Worm (Caenorhabditis elegans) whole organism, L3 larva: ENCODE measurements around the gene txt-18.
A peak's percentile ranks its signal among the peaks of the same experiment; 100 is the strongest.

Source experiments
- R02D3.7 ChIP-seq: fragments of 150-350 bp; optimal IDR thresholded peaks from 2 replicates; lab custom pipeline; 2014; ENCODE audit warnings: missing biosample characterization, missing genetic modification characterization
- ZK546.5 ChIP-seq: sonication (generic microtip); optimal IDR thresholded peaks from 2 replicates; lab custom pipeline; 2017; ENCODE audit warnings: missing biosample characterization, missing genetic modification characterization
- aly-2 ChIP-seq: fragments of 150-350 bp; optimal IDR thresholded peaks from 2 replicates; lab custom pipeline; 2014; ENCODE audit warnings: missing biosample characterization, missing genetic modification characterization
- ama-1 ChIP-seq: fragments of 150-350 bp; optimal IDR thresholded peaks from 2 replicates; lab custom pipeline; 2018
- ceh-28 ChIP-seq: fragments of 150-350 bp; optimal IDR thresholded peaks from 2 replicates; lab custom pipeline; 2014; ENCODE audit warnings: missing biosample characterization, missing genetic modification reagents, missing genetic modification characterization
- ceh-82 ChIP-seq: fragments of 150-350 bp; optimal IDR thresholded peaks from 2 replicates; lab custom pipeline; 2014; ENCODE audit warnings: missing biosample characterization, missing genetic modification characterization
- ceh-9 ChIP-seq: sonication (generic microtip); optimal IDR thresholded peaks from 2 replicates; lab custom pipeline; 2018; ENCODE audit warnings: missing biosample characterization, missing genetic modification characterization
- daf-12 ChIP-seq: fragments of 150-350 bp; optimal IDR thresholded peaks from 2 replicates; lab custom pipeline; 2014; ENCODE audit warnings: missing biosample characterization, missing genetic modification reagents, missing genetic modification characterization
- egl-27 ChIP-seq: sonication (generic microtip); optimal IDR thresholded peaks from 4 replicates; lab custom pipeline; 2017; ENCODE audit warnings: missing biosample characterization, missing genetic modification reagents, missing genetic modification characterization
- egl-5 ChIP-seq: fragments of 150-350 bp; optimal IDR thresholded peaks from 2 replicates; lab custom pipeline; 2017; ENCODE audit warnings: missing biosample characterization, missing genetic modification reagents, missing genetic modification characterization, inconsistent platforms
- elt-1 ChIP-seq: fragments of 150-350 bp; optimal IDR thresholded peaks from 2 replicates; lab custom pipeline; 2014; ENCODE audit warnings: missing biosample characterization, missing genetic modification characterization
- elt-2 ChIP-seq: sonication (generic microtip); optimal IDR thresholded peaks from 2 replicates; lab custom pipeline; 2016; ENCODE audit warnings: missing genetic modification reagents, mild to moderate bottlenecking, missing genetic modification characterization, missing compliant biosample characterization
- elt-3 ChIP-seq, 3 experiments: fragments of 150-350 bp in 1 of 3; sonication (generic microtip) in 2 of 3; optimal IDR thresholded peaks; 2 replicates in 2 of 3; 4 replicates in 1 of 3; lab custom pipeline; 2014 to 2017; ENCODE audit warnings: missing biosample characterization in 3 of 3, missing genetic modification characterization in 3 of 3
- eor-1 ChIP-seq, 2 experiments: fragments of 150-350 bp; optimal IDR thresholded peaks; 2 replicates each; lab custom pipeline; 2014 to 2018; ENCODE audit warnings: missing biosample characterization in 2 of 2, missing genetic modification characterization in 2 of 2
- fkh-10 ChIP-seq: sonication (generic microtip); optimal IDR thresholded peaks from 2 replicates; lab custom pipeline; 2017; ENCODE audit warnings: missing biosample characterization, missing genetic modification reagents, missing genetic modification characterization
- fkh-2 ChIP-seq: fragments of 150-350 bp; optimal IDR thresholded peaks from 2 replicates; lab custom pipeline; 2014; ENCODE audit warnings: missing biosample characterization, missing genetic modification reagents, missing genetic modification characterization
- fos-1 ChIP-seq: fragments of 150-350 bp; optimal IDR thresholded peaks from 2 replicates; lab custom pipeline; 2014; ENCODE audit warnings: missing biosample characterization, missing genetic modification characterization
- hmg-11 ChIP-seq: sonication (generic microtip); optimal IDR thresholded peaks from 2 replicates; lab custom pipeline; 2016; ENCODE audit warnings: missing genetic modification characterization, missing compliant biosample characterization
- lin-15B ChIP-seq: fragments of 150-350 bp; optimal IDR thresholded peaks from 2 replicates; lab custom pipeline; 2014; ENCODE audit warnings: missing biosample characterization, missing genetic modification characterization
- lin-39 ChIP-seq: fragments of 150-350 bp; optimal IDR thresholded peaks from 2 replicates; lab custom pipeline; 2018; ENCODE audit warnings: missing biosample characterization, missing genetic modification reagents, missing genetic modification characterization
- mdl-1 ChIP-seq: fragments of 150-350 bp; optimal IDR thresholded peaks from 2 replicates; lab custom pipeline; 2014; ENCODE audit warnings: missing biosample characterization, missing genetic modification characterization
- mml-1 ChIP-seq: fragments of 150-350 bp; sonication (generic microtip); optimal IDR thresholded peaks from 3 replicates; lab custom pipeline; 2014; ENCODE audit warnings: missing biosample characterization, missing genetic modification characterization
- nfya-1 ChIP-seq: sonication (generic microtip); optimal IDR thresholded peaks from 2 replicates; lab custom pipeline; 2017; ENCODE audit warnings: missing genetic modification characterization, mild to moderate bottlenecking, missing compliant biosample characterization, antibody characterized with exemption, moderate library complexity; ENCODE audit not compliant: insufficient read depth
- nhr-11 ChIP-seq: fragments of 150-350 bp; optimal IDR thresholded peaks from 2 replicates; lab custom pipeline; 2014; ENCODE audit warnings: missing biosample characterization, missing genetic modification characterization
- nhr-12 ChIP-seq: fragments of 150-350 bp; optimal IDR thresholded peaks from 2 replicates; lab custom pipeline; 2014; ENCODE audit warnings: missing biosample characterization, missing genetic modification characterization
- nhr-23 ChIP-seq: fragments of 150-350 bp; optimal IDR thresholded peaks from 2 replicates; lab custom pipeline; 2014; ENCODE audit warnings: missing biosample characterization, missing genetic modification reagents, missing genetic modification characterization
- nhr-25 ChIP-seq: sonication (generic microtip); optimal IDR thresholded peaks from 2 replicates; lab custom pipeline; 2017; ENCODE audit warnings: missing biosample characterization, missing genetic modification characterization
- nhr-28 ChIP-seq: fragments of 150-350 bp; optimal IDR thresholded peaks from 2 replicates; lab custom pipeline; 2014; ENCODE audit warnings: missing biosample characterization, missing genetic modification characterization
- nhr-67 ChIP-seq: fragments of 150-350 bp; optimal IDR thresholded peaks from 2 replicates; lab custom pipeline; 2014; ENCODE audit warnings: missing biosample characterization, missing genetic modification characterization
- nhr-77 ChIP-seq: fragments of 150-350 bp; optimal IDR thresholded peaks from 2 replicates; lab custom pipeline; 2014; ENCODE audit warnings: missing biosample characterization, missing genetic modification characterization
- pha-4 ChIP-seq: fragments of 150-350 bp; optimal IDR thresholded peaks from 2 replicates; lab custom pipeline; 2014; ENCODE audit warnings: missing biosample characterization, missing genetic modification reagents, missing genetic modification characterization
- sea-2 ChIP-seq: fragments of 150-350 bp; sonication (generic microtip); optimal IDR thresholded peaks from 4 replicates; lab custom pipeline; 2014; ENCODE audit warnings: missing biosample characterization, missing genetic modification reagents, missing genetic modification characterization
- snpc-4 ChIP-seq: fragments of 150-350 bp; optimal IDR thresholded peaks from 2 replicates; lab custom pipeline; 2014; ENCODE audit warnings: missing biosample characterization, missing genetic modification characterization
- zag-1 ChIP-seq: fragments of 150-350 bp; optimal IDR thresholded peaks from 2 replicates; lab custom pipeline; 2014; ENCODE audit warnings: missing biosample characterization, missing genetic modification characterization

The txt-18 gene

DNA sequence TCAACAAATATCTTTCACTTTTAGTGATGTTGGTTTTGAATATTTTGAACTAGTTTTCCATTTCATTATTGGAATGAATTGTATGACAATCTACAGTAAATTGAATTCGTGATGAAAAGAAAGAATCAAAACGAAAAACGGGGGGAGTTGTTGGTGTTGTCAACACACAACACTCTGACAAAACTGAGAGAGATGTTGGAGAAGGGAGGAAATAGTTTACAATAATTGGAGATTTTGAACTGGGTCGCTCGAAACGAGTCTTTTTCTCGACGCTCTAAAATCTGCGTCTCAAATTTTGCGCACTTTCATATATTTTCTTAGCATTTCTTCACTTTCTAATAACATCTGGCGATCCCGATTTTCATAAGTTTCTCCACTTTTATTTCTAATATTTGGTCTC lies at the start of gene txt-18:
txt-18 (plus strand) TSS at position 180 of the 400 bp plus-strand sequence.
- TF ChIP-seq nhr-25 (tag; lab: Kevin White, UChicago) (peak; percentile 13), mdl-1 (tag; lab: Kevin White, UChicago) (no peak), sea-2 (GFP tag; lab: Kevin White, UChicago) (no peak), nfya-1 (tag; lab: Kevin White, UChicago) (peak; percentile 23), mml-1 (tag; lab: Kevin White, UChicago) (no peak), nhr-23 (tag; lab: Kevin White, UChicago) (peak; percentile 41), fkh-2 (tag; lab: Kevin White, UChicago) (no peak), pha-4 (tag; lab: Kevin White, UChicago) (peak; percentile 81)

DNA sequence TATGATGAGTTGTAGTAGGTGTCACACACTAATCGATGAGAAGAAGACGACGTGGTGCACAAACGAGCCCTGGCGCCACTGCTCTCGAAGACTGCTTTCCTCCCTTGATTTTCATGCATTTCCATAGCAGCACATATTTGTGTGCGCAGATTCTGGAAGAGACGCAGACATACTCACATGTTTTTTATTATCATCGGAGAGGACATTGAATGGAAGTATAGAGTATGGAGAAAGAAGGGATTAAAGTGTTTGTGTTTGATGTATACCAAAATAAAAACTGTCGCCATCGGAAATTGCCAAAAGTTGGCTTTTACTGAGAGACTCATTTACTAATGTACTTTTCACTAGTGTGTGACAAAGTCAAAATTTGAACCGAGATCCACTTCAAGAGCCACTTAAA lies 49.6 kb upstream of the txt-18 start, which contains the start of gene mps-1:
mps-1 (minus strand) TSS at position 101 of the 400 bp plus-strand sequence.
- TF ChIP-seq nhr-11 = no peak
- TF ChIP-seq egl-27 (tag; lab: Kevin White, UChicago) = no peak
- TF ChIP-seq R02D3.7 = no peak
- no peak for TF ChIP-seq aly-2 (tag; lab: Kevin White, UChicago)
- TF ChIP-seq nhr-28 = no peak
- TF ChIP-seq ceh-9 (tag; lab: Kevin White, UChicago) = no peak
- TF ChIP-seq fkh-2 (tag; lab: Kevin White, UChicago) = no peak
- TF ChIP-seq nhr-12 (tag; lab: Kevin White, UChicago) = no peak

DNA sequence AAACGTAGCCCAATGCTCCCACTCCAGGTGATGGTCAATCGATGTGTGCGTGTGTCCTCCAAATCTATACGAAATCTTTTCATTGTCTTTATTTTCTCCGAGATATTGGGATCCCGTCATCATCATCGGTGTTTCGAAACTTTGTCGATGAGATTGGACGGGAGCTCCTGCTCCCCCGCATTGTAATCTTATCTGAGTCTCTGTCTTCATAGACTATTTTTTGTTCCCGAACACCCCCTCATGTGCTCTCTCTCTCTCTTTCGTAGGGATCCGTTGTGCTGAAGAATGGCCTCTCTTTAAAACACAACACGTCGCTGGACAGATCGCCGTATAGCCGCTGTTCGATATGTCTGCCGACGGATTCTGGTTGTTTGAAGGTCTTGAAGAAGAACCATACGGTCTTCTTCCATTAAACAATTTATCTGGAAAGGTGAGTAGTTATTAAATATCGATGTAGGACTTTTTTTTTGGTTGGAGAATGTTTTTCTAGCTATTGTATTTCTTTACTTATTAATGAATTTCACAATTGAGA lies 40.6 kb upstream of the txt-18 start, which contains the start of gene C29F5.1:
C29F5.1 (plus strand) TSS at position 317 of the 532 bp plus-strand sequence.
- no peak for TF ChIP-seq elt-3 (tag; optimal IDR thresholded peaks at IDR 0.05; lab: Kevin White, UChicago)
- no peak for TF ChIP-seq ama-1
- no peak for TF ChIP-seq nhr-67 (tag; lab: Kevin White, UChicago)
- peak; percentile 1 for TF ChIP-seq nfya-1 (tag; lab: Kevin White, UChicago)
- TF ChIP-seq nhr-77 = no peak
- TF ChIP-seq nhr-11 = no peak
- TF ChIP-seq sea-2 (GFP tag; lab: Kevin White, UChicago) = no peak
- TF ChIP-seq ZK546.5 = no peak
- TF ChIP-seq egl-5 (tag; lab: Kevin White, UChicago) = peak; percentile 40

DNA sequence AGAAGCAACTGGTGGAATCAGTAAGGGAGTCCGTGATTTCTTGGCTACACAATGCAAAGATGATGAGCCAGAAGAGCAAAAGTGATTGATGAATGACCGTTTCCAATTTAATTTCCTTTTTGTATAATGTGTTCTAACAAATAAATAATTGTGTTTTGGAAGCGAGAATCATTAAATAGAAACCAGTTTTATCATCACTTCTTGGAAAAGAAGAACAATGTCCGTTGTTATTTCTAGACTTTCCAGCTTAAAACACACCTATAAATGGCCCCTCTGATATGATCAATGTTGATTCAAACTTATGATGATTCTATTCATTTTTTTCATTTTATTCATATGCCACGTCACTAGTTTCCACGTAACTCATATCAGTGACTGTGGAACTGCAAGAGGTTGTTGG lies 37.7 kb upstream of the txt-18 start, which contains the start of gene C29F5.8:
C29F5.8 (plus strand) TSS at position 301 of the 400 bp plus-strand sequence.
- no peak for TF ChIP-seq snpc-4
- no peak for TF ChIP-seq fkh-2 (tag; lab: Kevin White, UChicago)
- no peak for TF ChIP-seq nhr-77
- TF ChIP-seq eor-1 (tag; optimal IDR thresholded peaks at IDR 0.05; lab: Kevin White, UChicago) = no peak
- no peak for TF ChIP-seq ZK546.5
- TF ChIP-seq nhr-67 (tag; lab: Kevin White, UChicago) = no peak
- no peak for TF ChIP-seq zag-1
- no peak for TF ChIP-seq daf-12
- TF ChIP-seq fos-1 (tag; lab: Kevin White, UChicago) = no peak
- no peak for TF ChIP-seq hmg-11 (tag; lab: Kevin White, UChicago)
- TF ChIP-seq elt-2 (tag; lab: Kevin White, UChicago) = no peak
- TF ChIP-seq aly-2 (tag; lab: Kevin White, UChicago) = no peak
- TF ChIP-seq lin-39 (tag; lab: Kevin White, UChicago) = no peak
- no peak for TF ChIP-seq mml-1 (tag; lab: Kevin White, UChicago)

DNA sequence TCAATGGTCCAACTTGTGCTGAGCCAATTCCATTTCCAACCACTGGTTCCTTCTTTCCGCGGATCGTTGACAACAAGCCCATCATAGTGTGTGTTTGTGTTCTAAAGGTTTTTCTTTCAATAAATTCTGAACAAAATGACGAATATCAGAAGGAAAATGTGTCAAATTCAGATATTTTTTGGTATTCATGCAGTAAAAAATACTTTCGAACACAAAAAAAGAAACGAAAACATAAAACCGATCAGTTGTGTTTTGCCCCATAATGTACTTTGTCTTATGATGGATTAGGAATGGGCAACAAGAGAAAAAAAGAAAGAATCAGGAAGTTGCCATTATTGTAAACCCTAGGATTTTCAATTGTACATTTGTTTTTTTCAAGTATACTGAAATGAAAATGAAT lies 34.7 kb upstream of the txt-18 start, which contains the start of gene glb-10:
glb-10 (minus strand) TSS at position 101 of the 400 bp plus-strand sequence.
- TF ChIP-seq fkh-10 = no peak
- TF ChIP-seq ceh-28 (tag; lab: Kevin White, UChicago) = no peak
- TF ChIP-seq ceh-82 (tag; lab: Kevin White, UChicago) = no peak
- no peak for TF ChIP-seq nhr-67 (tag; lab: Kevin White, UChicago)
- TF ChIP-seq pha-4 (tag; lab: Kevin White, UChicago) = no peak

DNA sequence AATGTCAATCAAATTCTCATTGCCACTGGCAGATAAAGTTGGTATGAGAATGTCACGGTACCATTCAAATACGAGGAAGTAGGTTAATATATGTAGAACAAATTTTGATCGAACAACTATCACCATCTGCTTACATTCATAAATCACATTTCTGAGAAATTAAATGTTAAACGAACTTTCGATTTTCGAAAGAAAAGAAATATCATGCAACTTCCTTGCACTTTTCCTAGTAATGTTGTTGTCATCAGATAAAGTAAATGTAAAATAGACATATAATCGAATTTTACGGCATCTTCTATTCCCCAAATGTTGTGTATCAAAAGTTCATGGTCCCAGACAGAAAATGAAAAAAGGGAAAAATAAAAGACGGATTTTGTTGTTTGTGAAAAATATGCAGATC lies 32.4 kb upstream of the txt-18 start:
- TF ChIP-seq nhr-77 (no peak), nhr-23 (tag; lab: Kevin White, UChicago) (no peak), mdl-1 (tag; lab: Kevin White, UChicago) (no peak), elt-1 (tag; lab: Kevin White, UChicago) (no peak), fkh-10 (peak; percentile 27), lin-15B (tag; lab: Kevin White, UChicago) (no peak)
